Fruit fly (Drosophila melanogaster) whole organism, embryonic: Measurements from ENCODE around the gene CG43322.

Experiments used
- Adf1 ChIP-seq: fragments of 200-800 bp; sonication (Bioruptor generic); IDR thresholded peaks from 2 replicates; pipeline ENCODE4 v1.3.6; 2022; ENCODE audit warnings: missing biosample characterization, missing genetic modification characterization
- Awh ChIP-seq: fragments of 200-800 bp; sonication (Bioruptor generic); IDR thresholded peaks from 2 replicates; pipeline ENCODE4, ENCODE4 v1.3.6; 2022; ENCODE audit warnings: missing biosample characterization, missing genetic modification characterization
- B-H2 ChIP-seq: fragments of 200-800 bp; sonication (Bioruptor generic); optimal IDR thresholded peaks from 2 replicates; lab custom pipeline; 2018; ENCODE audit warnings: missing biosample characterization, mild to moderate bottlenecking, missing genetic modification characterization
- Blimp-1 ChIP-seq: fragments of 200-800 bp; sonication (Bioruptor generic); optimal IDR thresholded peaks from 3 replicates; lab custom pipeline; 2018; ENCODE audit warnings: missing biosample characterization, missing genetic modification characterization, mild to moderate bottlenecking, moderate library complexity, missing genetic modification reagents
- CG10274 ChIP-seq: fragments of 200-800 bp; sonication (Bioruptor generic); optimal IDR thresholded peaks from 3 replicates; lab custom pipeline; 2017; ENCODE audit warnings: missing biosample characterization, mild to moderate bottlenecking, missing genetic modification characterization
- CG10543 ChIP-seq: fragments of 200-800 bp; sonication (Bioruptor generic); optimal IDR thresholded peaks from 3 replicates; lab custom pipeline; 2017; ENCODE audit warnings: missing biosample characterization, mild to moderate bottlenecking, missing genetic modification characterization, moderate library complexity
- CG12155 ChIP-seq: fragments of 200-800 bp; sonication (Bioruptor generic); optimal IDR thresholded peaks from 3 replicates; lab custom pipeline; 2016; ENCODE audit warnings: missing biosample characterization, missing genetic modification characterization
- CG18011 ChIP-seq: fragments of 200-800 bp; sonication (Bioruptor generic); optimal IDR thresholded peaks from 2 replicates; lab custom pipeline; 2017; ENCODE audit warnings: missing biosample characterization, missing genetic modification characterization, mild to moderate bottlenecking, moderate library complexity, missing genotype
- CG18599 ChIP-seq: fragments of 200-800 bp; sonication (Bioruptor generic); optimal IDR thresholded peaks from 3 replicates; lab custom pipeline; 2017; ENCODE audit warnings: missing biosample characterization, missing genetic modification characterization, mild to moderate bottlenecking, moderate library complexity, missing genetic modification reagents
- CG3838 ChIP-seq: fragments of 200-800 bp; sonication (Bioruptor generic); optimal IDR thresholded peaks from 3 replicates; lab custom pipeline; 2016; ENCODE audit warnings: missing biosample characterization, missing genetic modification characterization
- CG4360 ChIP-seq: fragments of 200-800 bp; sonication (Bioruptor generic); IDR thresholded peaks from 2 replicates; pipeline ENCODE4 v1.3.6; 2022; ENCODE audit warnings: missing biosample characterization, missing genetic modification characterization
- CG6654 ChIP-seq: fragments of 200-800 bp; sonication (Bioruptor generic); optimal IDR thresholded peaks from 2 replicates; lab custom pipeline; 2017; ENCODE audit warnings: missing biosample characterization, mild to moderate bottlenecking, missing genetic modification characterization
- CG7271 ChIP-seq: fragments of 200-800 bp; sonication (Bioruptor generic); optimal IDR thresholded peaks from 2 replicates; lab custom pipeline; 2018; ENCODE audit warnings: missing biosample characterization, mild to moderate bottlenecking, missing genetic modification characterization, moderate library complexity
- CG7372 ChIP-seq: fragments of 200-800 bp; sonication (Bioruptor generic); IDR thresholded peaks from 2 replicates; pipeline ENCODE4 v1.3.6; 2022; ENCODE audit warnings: missing biosample characterization, missing genetic modification characterization
- CG8765 ChIP-seq: fragments of 200-800 bp; sonication (Bioruptor generic); IDR thresholded peaks from 2 replicates; pipeline ENCODE4 v1.3.6; 2022; ENCODE audit warnings: missing biosample characterization, missing genetic modification characterization
- CrebB ChIP-seq: fragments of 200-800 bp; sonication (Bioruptor generic); optimal IDR thresholded peaks from 3 replicates; lab custom pipeline; 2018; ENCODE audit warnings: missing biosample characterization, mild to moderate bottlenecking, missing genetic modification characterization
- Deaf1 ChIP-seq: fragments of 200-800 bp; optimal IDR thresholded peaks from 3 replicates; lab custom pipeline; 2019; ENCODE audit warnings: missing biosample characterization, mild to moderate bottlenecking, missing genetic modification characterization, moderate library complexity
- Drgx ChIP-seq: fragments of 200-800 bp; sonication (Bioruptor generic); IDR thresholded peaks from 2 replicates; pipeline ENCODE4 v1.3.6; 2022; ENCODE audit warnings: missing biosample characterization, missing genetic modification characterization
- Fer2 ChIP-seq: fragments of 200-800 bp; sonication (Bioruptor generic); optimal IDR thresholded peaks from 2 replicates; lab custom pipeline; 2018; ENCODE audit warnings: missing biosample characterization, mild to moderate bottlenecking, missing genetic modification characterization, moderate library complexity
- HLH3B ChIP-seq: fragments of 200-800 bp; sonication (Bioruptor generic); IDR thresholded peaks from 2 replicates; pipeline ENCODE4 v1.3.6; 2022; ENCODE audit warnings: missing biosample characterization, missing genetic modification characterization
- HmgD ChIP-seq: fragments of 200-800 bp; sonication (Bioruptor generic); optimal IDR thresholded peaks from 3 replicates; lab custom pipeline; 2016; ENCODE audit warnings: missing biosample characterization, missing genetic modification characterization
- Lhr ChIP-seq: fragments of 200-800 bp; sonication (Bioruptor generic); optimal IDR thresholded peaks from 3 replicates; lab custom pipeline; 2017; ENCODE audit warnings: mild to moderate bottlenecking, missing biosample characterization, missing genetic modification reagents, missing genetic modification characterization
- Mad ChIP-seq: fragments of 200-800 bp; sonication (Bioruptor generic); optimal IDR thresholded peaks from 2 replicates; lab custom pipeline; 2016; ENCODE audit warnings: missing biosample characterization, missing genetic modification characterization
- Med ChIP-seq: fragments of 200-800 bp; sonication (Bioruptor generic); peaks from one replicate; lab custom pipeline; 2016; ENCODE audit warnings: missing biosample characterization, missing genetic modification characterization, mild to moderate bottlenecking, inconsistent platforms, moderate library complexity
- NK7.1 ChIP-seq: fragments of 200-800 bp; sonication (Bioruptor generic); optimal IDR thresholded peaks from 3 replicates; lab custom pipeline; 2016; ENCODE audit warnings: missing biosample characterization, missing genetic modification characterization
- Trl ChIP-seq, 3 experiments: fragments of >200 bp in 2 of 3; fragments of 200-800 bp in 1 of 3; sonication (Bioruptor generic) in 1 of 3; optimal IDR thresholded peaks; 2 replicates in 1 of 3; 3 replicates in 2 of 3; lab custom pipeline; 2016 to 2017; ENCODE audit warnings: missing biosample characterization in 1 of 3, missing genetic modification characterization in 1 of 3
- ac ChIP-seq: fragments of 200-800 bp; sonication (Bioruptor generic); optimal IDR thresholded peaks from 3 replicates; lab custom pipeline; 2017; ENCODE audit warnings: missing biosample characterization, mild to moderate bottlenecking, missing genetic modification characterization
- corto ChIP-seq: fragments of 200-800 bp; sonication (Bioruptor generic); optimal IDR thresholded peaks from 2 replicates; lab custom pipeline; 2016; ENCODE audit warnings: missing biosample characterization, mild to moderate bottlenecking, missing genetic modification characterization, moderate library complexity
- disco-r ChIP-seq: fragments of 200-800 bp; sonication (Bioruptor generic); optimal IDR thresholded peaks from 2 replicates; lab custom pipeline; 2016; ENCODE audit warnings: missing biosample characterization, missing genetic modification characterization
- en ChIP-seq: fragments of 200-800 bp; sonication (Bioruptor generic); optimal IDR thresholded peaks from 2 replicates; lab custom pipeline; 2016; ENCODE audit warnings: missing biosample characterization, missing genetic modification characterization
- eve ChIP-seq, 2 experiments: fragments of >200 bp; optimal IDR thresholded peaks; 2 replicates each; lab custom pipeline; 2017; ENCODE audit warnings: missing biosample characterization in 2 of 2, missing genetic modification characterization in 2 of 2
- ewg ChIP-seq: fragments of 200-800 bp; sonication (Bioruptor generic); optimal IDR thresholded peaks from 3 replicates; lab custom pipeline; 2017; ENCODE audit warnings: mild to moderate bottlenecking, missing biosample characterization, missing genetic modification reagents, missing genetic modification characterization
- fd102C ChIP-seq: fragments of 200-800 bp; sonication (Bioruptor generic); optimal IDR thresholded peaks from 2 replicates; lab custom pipeline; 2018; ENCODE audit warnings: missing biosample characterization, mild to moderate bottlenecking, missing genetic modification characterization, moderate library complexity
- fd96Cb ChIP-seq: fragments of 200-800 bp; sonication (Bioruptor generic); optimal IDR thresholded peaks from 2 replicates; lab custom pipeline; 2018; ENCODE audit warnings: missing biosample characterization, mild to moderate bottlenecking, missing genetic modification characterization, moderate library complexity
- fru ChIP-seq: fragments of >200 bp; optimal IDR thresholded peaks from 2 replicates; lab custom pipeline; 2017
- gt ChIP-seq: fragments of 200-800 bp; sonication (Bioruptor generic); IDR thresholded peaks from 2 replicates; pipeline ENCODE4 v1.3.6; 2022; ENCODE audit warnings: missing biosample characterization, missing genetic modification characterization
- lab ChIP-seq: fragments of 200-800 bp; sonication (Bioruptor generic); optimal IDR thresholded peaks from 3 replicates; lab custom pipeline; 2017; ENCODE audit warnings: missing biosample characterization, missing genetic modification characterization, mild to moderate bottlenecking, moderate library complexity, missing genetic modification reagents
- nau ChIP-seq: fragments of 200-800 bp; sonication (Bioruptor generic); optimal IDR thresholded peaks from 3 replicates; lab custom pipeline; 2017; ENCODE audit warnings: missing biosample characterization, mild to moderate bottlenecking, missing genetic modification characterization, missing genetic modification reagents
- odd ChIP-seq: fragments of 200-800 bp; sonication (Bioruptor generic); optimal IDR thresholded peaks from 2 replicates; lab custom pipeline; 2017; ENCODE audit warnings: missing biosample characterization, mild to moderate bottlenecking, missing genetic modification characterization
- onecut ChIP-seq: fragments of 200-800 bp; sonication (Bioruptor generic); IDR thresholded peaks from 2 replicates; pipeline ENCODE4 v1.3.6; 2022; ENCODE audit warnings: missing biosample characterization, missing genetic modification characterization
- pan ChIP-seq, 4 experiments: fragments of >200 bp in 3 of 4; fragments of 200-800 bp in 1 of 4; sonication (Bioruptor generic) in 1 of 4; optimal IDR thresholded peaks in 3 of 4; IDR thresholded peaks in 1 of 4; 2 replicates each; pipeline versions ENCODE4 v1.3.6 to Lab custom; 2017 to 2022; ENCODE audit warnings: missing biosample characterization in 2 of 4, missing genetic modification characterization in 2 of 4, mixed read lengths in 1 of 4
- pho ChIP-seq: fragments of 200-800 bp; sonication (Bioruptor generic); optimal IDR thresholded peaks from 2 replicates; lab custom pipeline; 2016; ENCODE audit warnings: missing biosample characterization, missing genetic modification characterization
- pros ChIP-seq: fragments of 200-800 bp; sonication (Bioruptor generic); optimal IDR thresholded peaks from 3 replicates; lab custom pipeline; 2019; ENCODE audit warnings: missing biosample characterization, mild to moderate bottlenecking, missing genetic modification characterization, moderate library complexity
- pzg ChIP-seq: fragments of 200-800 bp; sonication (Bioruptor generic); optimal IDR thresholded peaks from 3 replicates; lab custom pipeline; 2018; ENCODE audit warnings: missing biosample characterization, mild to moderate bottlenecking, missing genetic modification characterization, moderate library complexity
- sqz ChIP-seq: fragments of 200-800 bp; sonication (Bioruptor generic); optimal IDR thresholded peaks from 3 replicates; lab custom pipeline; 2018; ENCODE audit warnings: missing biosample characterization, mild to moderate bottlenecking, missing genetic modification characterization
- tll ChIP-seq, 2 experiments: fragments of 200-800 bp in 1 of 2; fragments of >200 bp in 1 of 2; sonication (Bioruptor generic) in 1 of 2; optimal IDR thresholded peaks; 2 replicates each; lab custom pipeline; 2017 to 2019; ENCODE audit warnings: missing biosample characterization in 2 of 2, missing genetic modification characterization in 2 of 2, mild to moderate bottlenecking in 1 of 2, moderate library complexity in 1 of 2
- trem ChIP-seq: fragments of 200-800 bp; optimal IDR thresholded peaks from 3 replicates; lab custom pipeline; 2019; ENCODE audit warnings: missing biosample characterization, mild to moderate bottlenecking, missing genetic modification characterization, moderate library complexity
- vnd ChIP-seq: fragments of 200-800 bp; sonication (Bioruptor generic); IDR thresholded peaks from 3 replicates; pipeline ENCODE4 v1.3.6; 2022; ENCODE audit warnings: missing biosample characterization, missing genetic modification characterization; ENCODE audit not compliant: partially characterized antibody
- zfh1 ChIP-seq: fragments of 200-800 bp; sonication (Bioruptor generic); IDR thresholded peaks from 3 replicates; pipeline ENCODE4 v1.3.6; 2022; ENCODE audit warnings: missing biosample characterization, missing genetic modification characterization

The CG43322 gene

DNA sequence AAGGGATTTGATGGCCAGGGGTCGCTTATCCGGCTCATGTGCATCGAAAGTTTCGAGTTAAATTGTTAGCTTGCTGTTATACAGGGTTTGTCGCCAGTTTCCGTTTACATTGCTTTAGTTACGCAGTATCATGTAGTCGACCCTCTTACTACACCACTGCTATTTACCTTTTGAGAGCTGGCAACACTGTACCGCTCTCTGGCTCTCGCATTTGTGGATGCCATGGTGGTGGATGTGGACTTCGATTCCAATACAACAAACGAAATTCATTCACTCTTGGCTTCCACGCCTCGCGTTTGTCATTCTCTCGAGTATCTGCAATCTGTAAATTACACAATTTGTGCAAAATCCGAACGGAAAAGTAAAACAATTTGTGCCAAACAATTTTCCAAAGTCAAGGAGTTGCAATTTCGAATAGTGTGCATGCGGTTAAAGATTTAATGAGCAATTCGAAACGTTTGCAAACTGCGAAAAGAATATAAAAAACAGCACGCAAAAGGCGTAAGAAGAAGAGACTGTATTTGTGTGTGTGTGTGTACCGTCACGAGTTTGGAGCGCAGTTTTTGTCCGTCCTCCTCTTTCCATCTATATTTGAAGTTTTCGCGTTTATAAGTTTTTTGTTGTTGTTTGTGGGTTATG is 35.9 kb downstream of the CG43322 start (continued):
- no peak for TF ChIP-seq CG18011
- peak; percentile 53 for TF ChIP-seq HmgD (GFP tag; lab: Kevin White, UChicago)
- no peak for TF ChIP-seq CG12155
- no peak for TF ChIP-seq Awh (GFP tag; lab: Robert Waterston, UW)
- peak in 1 of 2 experiments; percentile 71 for TF ChIP-seq pan (optimal IDR thresholded peaks at IDR 0.05; lab: Kevin White, UChicago)
- TF ChIP-seq pan (GFP tag; optimal IDR thresholded peaks at IDR 0.05 in 1 of 2, IDR thresholded peaks at IDR 0.05 in 1 of 2) = peak in 1 of 2 experiments; percentile 17
- no peak for TF ChIP-seq Mad (GFP tag; lab: Kevin White, UChicago)
- TF ChIP-seq CG10274 (GFP tag; lab: Kevin White, UChicago) = no peak
- TF ChIP-seq corto (GFP tag; lab: Kevin White, UChicago) = peak; percentile 12
- peak; percentile 40 for TF ChIP-seq Deaf1 (tag; lab: Kevin White, UChicago)
- no peak for TF ChIP-seq eve (GFP tag; optimal IDR thresholded peaks at IDR 0.05; lab: Kevin White, UChicago)
- TF ChIP-seq CG3838 = no peak
- peak; percentile 44 for TF ChIP-seq onecut
- TF ChIP-seq gt (GFP tag; lab: Robert Waterston, UW) = no peak
- peak; percentile 23 for TF ChIP-seq pzg (GFP tag; lab: Kevin White, UChicago)
- TF ChIP-seq CrebB (tag; lab: Kevin White, UChicago) = peak; percentile 62
- TF ChIP-seq fd102C = no peak
- TF ChIP-seq zfh1 = no peak
- TF ChIP-seq CG7372 (GFP tag; lab: Robert Waterston, UW) = no peak
- TF ChIP-seq Med = peak; percentile 90
- no peak for TF ChIP-seq Lhr (GFP tag; lab: Kevin White, UChicago)
- no peak for TF ChIP-seq disco-r (GFP tag; lab: Kevin White, UChicago)
- TF ChIP-seq CG10543 = peak; percentile 2
- TF ChIP-seq Fer2 = no peak
- TF ChIP-seq NK7.1 (GFP tag; lab: Kevin White, UChicago) = no peak
- TF ChIP-seq B-H2 = no peak
- no peak for TF ChIP-seq fru
- TF ChIP-seq CG6654 (GFP tag; lab: Kevin White, UChicago) = no peak
- peak; percentile 28 for TF ChIP-seq CG18599 (GFP tag; lab: Kevin White, UChicago)
- no peak for TF ChIP-seq CG7271 (tag; lab: Kevin White, UChicago)
- peak; percentile 15 for TF ChIP-seq odd (GFP tag; lab: Kevin White, UChicago)
- TF ChIP-seq nau (GFP tag; lab: Kevin White, UChicago) = no peak
- no peak for TF ChIP-seq tll (GFP tag; optimal IDR thresholded peaks at IDR 0.05; lab: Kevin White, UChicago)
- TF ChIP-seq fd96Cb (tag; lab: Kevin White, UChicago) = no peak

DNA sequence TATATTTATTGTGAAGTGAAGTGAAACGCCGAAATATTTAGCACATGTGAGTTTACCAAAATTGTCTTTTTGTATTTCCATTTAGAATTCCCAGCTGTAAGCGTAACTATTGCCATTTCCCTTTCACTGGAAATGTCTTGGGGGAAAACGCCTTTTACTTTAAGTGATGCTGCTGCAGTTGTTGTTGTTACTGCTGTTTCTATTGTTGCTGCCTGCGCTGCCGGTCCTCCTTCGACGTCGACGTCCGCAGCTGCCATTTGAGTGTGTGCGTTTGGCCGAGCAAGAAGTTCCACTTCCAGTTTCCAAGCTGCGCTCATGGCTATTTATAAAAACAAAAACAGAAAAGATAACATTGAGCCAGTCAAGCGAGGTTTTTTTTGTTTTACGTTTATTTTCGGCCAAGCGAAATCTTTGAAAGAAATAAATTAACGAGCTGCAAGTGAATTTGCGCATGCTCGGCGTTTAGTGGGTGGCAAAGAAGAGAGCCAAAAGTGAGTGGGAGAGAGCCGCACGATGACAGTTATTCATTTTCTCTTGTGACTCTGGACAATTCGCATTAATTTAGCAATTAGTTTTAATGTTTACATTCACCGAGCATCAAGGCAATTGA is 36.6 kb downstream of the CG43322 start:
- peak; percentile 61 for TF ChIP-seq ewg
- TF ChIP-seq trem (tag; lab: Kevin White, UChicago) = no peak
- TF ChIP-seq Drgx (GFP tag; lab: Robert Waterston, UW) = peak; percentile 29; the same call in 1 of the 2 replicates
- TF ChIP-seq pho = peak; percentile 5
- TF ChIP-seq Blimp-1 = peak; percentile 15
- no peak for TF ChIP-seq CG8765 (GFP tag; lab: Robert Waterston, UW)
- peak; percentile 12 for TF ChIP-seq ac
- peak; percentile 69 for TF ChIP-seq Adf1 (GFP tag; lab: Robert Waterston, UW)
- TF ChIP-seq lab (GFP tag; lab: Kevin White, UChicago) = no peak
- no peak for TF ChIP-seq en (GFP tag; lab: Kevin White, UChicago)
- peak; percentile 45 for TF ChIP-seq sqz (GFP tag; lab: Kevin White, UChicago)
- no peak for TF ChIP-seq vnd (GFP tag; lab: Robert Waterston, UW)
- peak; percentile 10 for TF ChIP-seq pros
- TF ChIP-seq Trl (optimal IDR thresholded peaks at IDR 0.05; lab: Kevin White, UChicago) = peak; percentile 25 to 45
- TF ChIP-seq Trl (GFP tag; optimal IDR thresholded peaks at IDR 0.05; lab: Kevin White, UChicago) = no peak
- peak; percentile 87 for TF ChIP-seq CG4360
- TF ChIP-seq HLH3B (GFP tag; lab: Robert Waterston, UW) = 0 out of 2 replicates have a peak, but pooled peaks have one; percentile 6
- TF ChIP-seq, all 482 proteins: peak for 11
